Worm (Caenorhabditis elegans): ENCODE data around the gene C54H2.4.

DNA sequence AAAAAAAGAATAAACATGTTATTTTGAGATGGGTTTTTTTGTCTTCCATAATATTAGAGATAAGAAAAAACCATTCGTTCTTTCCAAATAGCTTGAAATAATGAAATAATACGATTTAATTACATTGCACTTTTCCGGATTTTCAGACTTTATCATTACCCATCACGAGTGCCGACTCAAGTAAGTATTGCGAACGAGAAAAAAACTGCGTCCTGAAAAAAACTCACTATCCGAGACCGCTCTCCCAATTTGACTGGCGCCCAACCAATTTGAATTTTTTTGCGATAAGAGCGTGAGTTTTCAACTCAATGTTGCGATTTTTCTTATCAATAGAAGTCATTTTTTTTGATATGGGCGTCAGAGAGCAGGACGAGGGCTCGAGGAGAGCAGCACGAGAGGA is 42.5 kb upstream of the C54H2.4 start:
- TF ChIP-seq skn-1 (tag; optimal IDR thresholded peaks at IDR 0.05), result no peak
- TF ChIP-seq mml-1 (tag; optimal IDR thresholded peaks at IDR 0.05), result no peak
- no peak for TF ChIP-seq pha-4 (tag; optimal IDR thresholded peaks at IDR 0.05)
- TF ChIP-seq ceh-9 (tag; optimal IDR thresholded peaks at IDR 0.05), result no peak

All from whole organism, L3 larva.